Worm (Caenorhabditis elegans) whole organism, L1 larva: Measurements from ENCODE around the gene ZK105.3.

Experiments
- ceh-63 ChIP-seq: fragments of 200-800 bp; sonication (Bioruptor generic); optimal IDR thresholded peaks from 2 replicates; lab custom pipeline; 2018; ENCODE audit warnings: mild to moderate bottlenecking, missing genetic modification characterization, missing compliant biosample characterization
- irx-1 ChIP-seq: sonication (generic microtip); optimal IDR thresholded peaks from 2 replicates; lab custom pipeline; 2016; ENCODE audit warnings: missing genetic modification characterization, missing compliant biosample characterization
- snu-23 ChIP-seq: sonication (generic microtip); optimal IDR thresholded peaks from 2 replicates; lab custom pipeline; 2016; ENCODE audit warnings: missing genetic modification characterization, missing compliant biosample characterization

Gene ZK105.3

ce11 chrV:7749708-7750107 lies 52.8 kb downstream of the ZK105.3 start (continued):
- TF ChIP-seq ceh-63, result no peak
- no peak for TF ChIP-seq snu-23 (GFP tag; lab: Kevin White, UChicago)
- TF ChIP-seq irx-1 (tag; lab: Kevin White, UChicago), result no peak
